Worm (Caenorhabditis elegans): ENCODE results near the gene C09G12.17.

The C09G12.17 gene

DNA sequence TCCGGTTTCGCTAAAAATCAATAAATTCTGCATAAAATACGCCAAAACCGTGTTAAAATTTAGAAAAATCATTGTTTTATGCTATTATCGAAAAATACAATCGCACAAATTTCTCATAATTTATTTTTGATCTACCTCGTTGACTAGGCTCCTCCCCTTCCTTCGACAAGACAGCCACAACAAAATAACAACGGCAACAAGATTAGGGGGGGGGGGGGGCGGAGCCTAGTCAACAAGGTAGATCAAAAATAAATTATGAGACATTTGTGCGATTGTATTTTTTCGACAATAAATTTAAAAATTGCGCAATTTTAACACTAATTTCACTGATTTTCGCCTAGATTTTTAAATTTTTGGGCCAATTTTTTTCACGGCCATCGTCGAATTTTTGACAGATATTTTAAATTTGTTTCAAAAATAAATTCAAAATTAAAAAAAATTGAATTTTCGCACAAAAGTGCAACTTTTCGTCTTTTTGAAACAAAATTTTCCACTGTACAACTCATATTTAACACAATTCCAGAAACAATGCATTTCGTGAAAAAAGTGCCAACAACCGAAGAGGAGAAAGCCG lies 30.7 kb upstream of the C09G12.17 start, which contains the start of gene M57.2:
Gene M57.2, plus strand, starts transcription at position 524 of the 574 bp plus-strand sequence.
- no peak for TF ChIP-seq nhr-76 (tag; optimal IDR thresholded peaks at IDR 0.05)
- TF ChIP-seq zip-8 (tag; optimal IDR thresholded peaks at IDR 0.05) = peak; percentile 3

DNA sequence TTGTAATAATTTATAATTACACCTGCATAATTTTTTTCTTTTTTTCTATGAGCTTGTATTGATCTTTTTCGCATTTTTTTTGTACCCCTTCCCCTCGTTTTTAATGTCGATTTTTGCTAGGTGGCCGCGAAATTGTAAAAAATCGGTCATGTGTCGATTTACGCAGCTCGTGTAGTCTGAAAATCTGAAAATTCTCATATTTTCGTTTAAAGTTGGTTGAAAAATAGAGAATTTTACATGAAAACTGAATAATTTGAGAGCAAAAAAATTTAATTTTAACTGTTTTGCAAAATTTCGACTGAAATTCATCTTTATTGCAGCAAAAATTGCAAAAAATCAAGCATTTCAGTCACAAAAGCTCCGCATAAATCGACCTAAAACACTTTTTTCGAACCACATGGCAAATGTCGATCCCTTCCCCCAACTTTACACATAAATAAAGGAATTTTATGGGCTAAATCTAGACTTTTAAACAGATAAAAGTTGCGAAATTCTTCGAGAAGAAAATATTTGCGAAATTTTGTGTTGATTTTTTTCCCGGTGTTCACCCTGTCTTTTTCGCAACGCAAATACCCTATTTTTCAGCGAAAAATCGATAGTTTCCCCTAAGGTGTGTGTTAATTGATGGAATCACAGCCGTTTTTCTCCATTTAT lies 30.0 kb upstream of the C09G12.17 start:
- TF ChIP-seq unc-120 (tag; optimal IDR thresholded peaks at IDR 0.05; ENCODE audit: poor library complexity, severe bottlenecking) = no peak
- no peak for TF ChIP-seq nhr-237 (tag; optimal IDR thresholded peaks at IDR 0.05)
- TF ChIP-seq ham-2 (GFP tag; optimal IDR thresholded peaks at IDR 0.05) = no peak
- TF ChIP-seq M03D4.4 (tag; optimal IDR thresholded peaks at IDR 0.05) = no peak

DNA sequence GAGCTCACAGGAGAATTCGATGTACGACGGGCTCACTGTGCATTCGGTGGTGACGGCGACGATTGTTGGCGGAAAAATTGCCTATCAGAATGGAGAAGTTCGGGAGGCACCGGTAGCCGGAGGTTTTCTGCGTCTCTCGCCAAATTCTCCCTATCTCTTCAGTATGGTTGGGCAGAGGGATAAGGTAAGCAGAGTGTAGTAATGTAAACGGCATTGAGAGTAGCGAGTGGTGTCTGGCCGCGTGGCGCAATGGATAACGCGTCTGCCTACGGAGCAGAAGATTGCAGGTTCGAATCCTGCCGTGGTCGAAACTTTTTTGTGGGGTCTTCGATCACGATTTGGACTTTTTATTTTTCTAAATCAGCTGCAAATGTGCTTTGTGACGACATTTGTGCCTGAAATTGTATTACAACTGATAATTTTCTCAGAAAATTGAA lies 28.3 kb upstream of the C09G12.17 start:
- TF ChIP-seq nhr-12 (tag; optimal IDR thresholded peaks at IDR 0.05) = no peak
- TF ChIP-seq unc-39 (tag; optimal IDR thresholded peaks at IDR 0.05) = peak; percentile 26
- peak; percentile 5 for TF ChIP-seq nhr-28 (tag; optimal IDR thresholded peaks at IDR 0.05)
- peak; percentile 88 for TF ChIP-seq drap-1 (GFP tag; optimal IDR thresholded peaks at IDR 0.05)
- peak; percentile 53 for TF ChIP-seq lin-32 (GFP tag; optimal IDR thresholded peaks at IDR 0.05)
- no peak for TF ChIP-seq lin-13 (tag; optimal IDR thresholded peaks at IDR 0.05)
- TF ChIP-seq mab-5 (tag; optimal IDR thresholded peaks at IDR 0.05) = no peak
- TF ChIP-seq ces-1 (GFP tag; optimal IDR thresholded peaks at IDR 0.05) = no peak
- peak; percentile 17 for TF ChIP-seq unc-62 (GFP tag; optimal IDR thresholded peaks at IDR 0.05)
- TF ChIP-seq mep-1 (tag; optimal IDR thresholded peaks at IDR 0.05) = no peak
- TF ChIP-seq M03D4.4 (tag; optimal IDR thresholded peaks at IDR 0.05) = peak; percentile 89
- TF ChIP-seq blmp-1 (tag; optimal IDR thresholded peaks at IDR 0.05) = no peak
- TF ChIP-seq hlh-1 (tag; optimal IDR thresholded peaks at IDR 0.05) = no peak
- TF ChIP-seq unc-120 (tag; optimal IDR thresholded peaks at IDR 0.05; ENCODE audit: poor library complexity, severe bottlenecking) = peak; percentile 74
- no peak for TF ChIP-seq nhr-2 (tag; optimal IDR thresholded peaks at IDR 0.05)
- TF ChIP-seq ham-2 (GFP tag; optimal IDR thresholded peaks at IDR 0.05) = peak; percentile 67
- peak; percentile 75 for TF ChIP-seq ceh-43 (GFP tag; optimal IDR thresholded peaks at IDR 0.05)
- peak; percentile 54 for TF ChIP-seq flh-1 (GFP tag; optimal IDR thresholded peaks at IDR 0.05)
- no peak for TF ChIP-seq nhr-76 (tag; optimal IDR thresholded peaks at IDR 0.05)
- TF ChIP-seq nhr-237 (tag; optimal IDR thresholded peaks at IDR 0.05) = no peak
- no peak for TF ChIP-seq zip-8 (tag; optimal IDR thresholded peaks at IDR 0.05)
- no peak for TF ChIP-seq snpc-4 (tag; optimal IDR thresholded peaks at IDR 0.05)
- peak; percentile 88 for TF ChIP-seq mls-2 (tag; optimal IDR thresholded peaks at IDR 0.05)
- peak; percentile 83 for TF ChIP-seq cnd-1 (tag; optimal IDR thresholded peaks at IDR 0.05)
- no peak for TF ChIP-seq ceh-39 (tag; optimal IDR thresholded peaks at IDR 0.05)
- TF ChIP-seq ceh-83 (GFP tag; optimal IDR thresholded peaks at IDR 0.05) = peak; percentile 83
- TF ChIP-seq elt-3 (tag; optimal IDR thresholded peaks at IDR 0.05) = no peak
- no peak for TF ChIP-seq lsy-2 (tag; optimal IDR thresholded peaks at IDR 0.05)
- no peak for TF ChIP-seq elt-1 (tag; optimal IDR thresholded peaks at IDR 0.05; ENCODE audit: borderline replicate concordance, insufficient read depth)
- TF ChIP-seq ztf-11 (tag; optimal IDR thresholded peaks at IDR 0.05) = no peak
- no peak for TF ChIP-seq pha-4 (tag; optimal IDR thresholded peaks at IDR 0.05)
- peak; percentile 54 for TF ChIP-seq tbx-8 (GFP tag; optimal IDR thresholded peaks at IDR 0.05)
- TF ChIP-seq sptf-1 (tag; optimal IDR thresholded peaks at IDR 0.05) = peak; percentile 90
- peak; percentile 57 for TF ChIP-seq bed-3 (GFP tag; optimal IDR thresholded peaks at IDR 0.05)
- peak; percentile 82 for TF ChIP-seq sem-2 (GFP tag; optimal IDR thresholded peaks at IDR 0.05)

DNA sequence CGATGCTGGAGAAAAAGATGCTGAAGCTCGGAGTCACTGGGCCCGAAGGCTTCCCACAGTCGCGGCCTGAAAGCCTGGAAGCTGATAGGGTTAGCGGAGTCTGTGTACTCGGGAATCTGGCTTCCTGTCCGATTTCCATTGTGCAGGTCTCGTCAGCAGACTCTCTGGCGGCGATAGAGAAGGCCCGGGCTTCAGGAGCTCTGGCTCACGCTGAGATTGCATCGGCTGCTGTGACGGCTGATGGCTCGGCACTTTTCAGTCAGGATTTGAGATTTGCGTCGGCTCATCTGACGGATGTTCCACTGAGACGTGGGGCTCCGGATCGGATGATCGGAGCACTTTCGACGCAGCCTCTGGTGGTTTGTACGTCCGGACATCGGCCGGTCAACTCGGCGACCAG lies 27.2 kb upstream of the C09G12.17 start:
- TF ChIP-seq lin-13 (tag; optimal IDR thresholded peaks at IDR 0.05) = no peak
- no peak for TF ChIP-seq M03D4.4 (tag; optimal IDR thresholded peaks at IDR 0.05)
- TF ChIP-seq nhr-2 (tag; optimal IDR thresholded peaks at IDR 0.05) = no peak
- no peak for TF ChIP-seq tbx-8 (GFP tag; optimal IDR thresholded peaks at IDR 0.05)

Measured in whole organism, mixed stage, embryonic.